Worm (Caenorhabditis elegans): ENCODE measurements around the gene lys-1.

DNA sequence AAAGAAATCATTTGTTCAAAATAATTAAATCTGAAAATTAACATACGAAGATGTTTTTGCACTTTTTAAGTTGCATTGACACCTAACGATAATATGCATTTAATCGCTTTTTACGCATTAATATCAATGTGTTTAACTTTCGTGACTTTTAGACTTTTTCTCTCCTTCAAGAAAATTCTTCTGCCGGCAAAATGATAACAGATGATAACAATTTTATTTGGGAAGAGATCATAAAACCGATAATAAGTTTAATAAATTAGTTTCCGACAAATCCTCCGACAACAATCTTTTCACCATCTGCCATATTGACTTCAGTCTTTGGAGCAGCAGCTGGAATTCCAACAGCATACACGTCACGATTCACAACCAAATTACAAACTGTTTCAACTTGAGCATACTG, 2.4 kb downstream of the lys-1 start:
- TF ChIP-seq ceh-63 (GFP tag; optimal IDR thresholded peaks at IDR 0.05) (no peak), ama-1 (optimal IDR thresholded peaks at IDR 0.05) (no peak)
